1 fruit fly cellular context compared by ENCODE assay signal in the genomic region with DNA sequence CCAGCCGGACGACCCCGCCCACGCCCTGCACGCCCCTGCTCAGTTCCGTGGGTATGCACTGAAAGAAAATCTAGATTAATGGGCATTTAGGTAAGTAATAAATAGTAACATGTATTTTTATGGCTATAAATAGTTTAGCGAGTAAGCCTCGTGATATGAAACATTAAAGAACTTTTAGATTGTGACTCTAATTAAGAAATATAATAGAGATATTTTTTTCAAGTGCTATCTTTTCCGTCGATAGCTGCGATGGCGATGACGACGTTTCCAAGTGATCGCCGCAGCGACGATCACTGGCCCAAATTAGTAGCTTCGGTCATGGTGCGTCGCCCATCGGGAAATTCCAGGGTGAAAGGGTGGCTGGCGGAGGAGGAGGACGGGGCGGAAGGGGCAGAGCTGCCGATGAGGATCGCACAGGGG.
TF ChIP-seq lines count a peak whose summit lies in the region.

No protein-coding gene starts in this region.

TF ChIP-seq in whole organism, embryonic, 481 proteins besides CTCF, POLR2A, EP300 and RAD21 (continued from another document):
- TF ChIP-seq Sry-δ (GFP tag; optimal IDR thresholded peaks at IDR 0.05; lab: Kevin White, UChicago) (peak; percentile 35), CG12219 (GFP tag; optimal IDR thresholded peaks at IDR 0.05; lab: Kevin White, UChicago) (peak; percentile 89), CG7839 (tag; optimal IDR thresholded peaks at IDR 0.05; lab: Kevin White, UChicago) (peak; percentile 93), CG34376 (GFP tag; optimal IDR thresholded peaks at IDR 0.05; lab: Kevin White, UChicago) (no peak), CG11695 (GFP tag; IDR thresholded peaks at IDR 0.05; lab: Robert Waterston, UW) (peak; percentile 89)
